Fruit fly (Drosophila melanogaster) whole organism, embryonic: ENCODE measurements around the gene Cyp303a1.

ENCODE experiments used
- Bdp1 ChIP-seq: fragments of 200-800 bp; sonication (Bioruptor generic); optimal IDR thresholded peaks from 3 replicates; lab custom pipeline; 2016; ENCODE audit warnings: missing biosample characterization, missing genetic modification characterization
- CG18262 ChIP-seq: fragments of 200-800 bp; optimal IDR thresholded peaks from 3 replicates; lab custom pipeline; 2019; ENCODE audit warnings: missing biosample characterization, mild to moderate bottlenecking, missing genetic modification characterization, moderate library complexity
- CG31388 ChIP-seq: fragments of 200-800 bp; sonication (Bioruptor generic); optimal IDR thresholded peaks from 2 replicates; lab custom pipeline; 2016; ENCODE audit warnings: missing biosample characterization, missing genetic modification characterization
- CG7357 ChIP-seq: fragments of 200-800 bp; sonication (Bioruptor generic); IDR thresholded peaks from 3 replicates; pipeline ENCODE4 v1.3.6; 2022; ENCODE audit warnings: missing biosample characterization, missing genetic modification characterization
- Lhr ChIP-seq: fragments of 200-800 bp; sonication (Bioruptor generic); optimal IDR thresholded peaks from 3 replicates; lab custom pipeline; 2017; ENCODE audit warnings: mild to moderate bottlenecking, missing biosample characterization, missing genetic modification reagents, missing genetic modification characterization
- Sin3A ChIP-seq: fragments of >200 bp; optimal IDR thresholded peaks from 2 replicates; lab custom pipeline; 2018
- crol ChIP-seq: fragments of 200-800 bp; sonication (Bioruptor generic); IDR thresholded peaks from 2 replicates; pipeline ENCODE4 v1.3.6; 2022; ENCODE audit warnings: missing biosample characterization, missing genetic modification characterization
- da ChIP-seq: fragments of 200-800 bp; sonication (Bioruptor generic); optimal IDR thresholded peaks from 2 replicates; lab custom pipeline; 2016; ENCODE audit warnings: missing biosample characterization, missing genetic modification characterization
- dmrt99B ChIP-seq: fragments of 200-800 bp; sonication (Bioruptor generic); optimal IDR thresholded peaks from 2 replicates; lab custom pipeline; 2018; ENCODE audit warnings: missing biosample characterization, mild to moderate bottlenecking, missing genetic modification characterization, moderate library complexity
- hkb ChIP-seq, 2 experiments: fragments of 200-800 bp in 1 of 2; fragments of >200 bp in 1 of 2; sonication (Bioruptor generic) in 1 of 2; IDR thresholded peaks in 1 of 2; optimal IDR thresholded peaks in 1 of 2; 2 replicates each; pipeline versions ENCODE4 v1.3.6 to Lab custom; 2017 to 2022; ENCODE audit warnings: missing biosample characterization in 1 of 2, missing genetic modification characterization in 1 of 2
- sc ChIP-seq, 3 experiments: fragments of >200 bp in 2 of 3; fragments of 200-800 bp in 1 of 3; sonication (Bioruptor generic) in 1 of 3; optimal IDR thresholded peaks; 2 replicates in 2 of 3; 3 replicates in 1 of 3; lab custom pipeline; 2017; ENCODE audit warnings: mild to moderate bottlenecking in 1 of 3, missing biosample characterization in 1 of 3, missing genetic modification characterization in 1 of 3, missing genetic modification reagents in 1 of 3
- so ChIP-seq: fragments of 200-800 bp; sonication (Bioruptor generic); IDR thresholded peaks from 3 replicates; pipeline ENCODE4 v1.3.6; 2022; ENCODE audit warnings: missing biosample characterization, missing genetic modification characterization

dm6 chr2L:16268869-16269231, 25.1 kb upstream of the Cyp303a1 start:
- TF ChIP-seq hkb (optimal IDR thresholded peaks at IDR 0.05; lab: Kevin White, UChicago), result no peak
- TF ChIP-seq hkb (GFP tag; IDR thresholded peaks at IDR 0.05; lab: Robert Waterston, UW), result no peak
- no peak for TF ChIP-seq CG7357 (GFP tag; lab: Robert Waterston, UW)
- no peak for TF ChIP-seq so (GFP tag; lab: Robert Waterston, UW)
- no peak for TF ChIP-seq da
- no peak for TF ChIP-seq Bdp1 (GFP tag; lab: Kevin White, UChicago)
- no peak for TF ChIP-seq sc (optimal IDR thresholded peaks at IDR 0.05; lab: Kevin White, UChicago)
- TF ChIP-seq sc (GFP tag; optimal IDR thresholded peaks at IDR 0.05; lab: Kevin White, UChicago), result no peak
- no peak for TF ChIP-seq Lhr
- TF ChIP-seq Sin3A (lab: Kevin White, UChicago), result no peak
- TF ChIP-seq dmrt99B (tag; lab: Kevin White, UChicago), result no peak
- no peak for TF ChIP-seq CG31388 (GFP tag; lab: Kevin White, UChicago)
- TF ChIP-seq CG18262 (tag; lab: Kevin White, UChicago), result no peak
- TF ChIP-seq crol (GFP tag; lab: Robert Waterston, UW), result no peak
